Worm (Caenorhabditis elegans) whole organism, early embryonic: ENCODE results near the gene gpx-5.

Experiments used
- B0310.2 ChIP-seq: sonication (generic microtip); optimal IDR thresholded peaks from 2 replicates; lab custom pipeline; 2016; ENCODE audit warnings: mild to moderate bottlenecking, missing genetic modification characterization, missing compliant biosample characterization
- ceh-36 ChIP-seq: sonication (generic microtip); optimal IDR thresholded peaks from 2 replicates; lab custom pipeline; 2016; ENCODE audit warnings: missing genetic modification characterization, inconsistent platforms, missing compliant biosample characterization
- hnd-1 ChIP-seq: sonication (generic microtip); optimal IDR thresholded peaks from 2 replicates; lab custom pipeline; 2016; ENCODE audit warnings: missing genetic modification characterization, missing compliant biosample characterization

ce11 chrX:9629552-9629951 lies 45.1 kb downstream of the gpx-5 start:
- no peak for TF ChIP-seq ceh-36
- no peak for TF ChIP-seq B0310.2 (tag; lab: Kevin White, UChicago)
- no peak for TF ChIP-seq hnd-1 (tag; lab: Kevin White, UChicago)
